Fruit fly (Drosophila melanogaster) whole organism, embryonic: ENCODE results near the gene CG12224.
A peak's percentile ranks its signal among the peaks of the same experiment; 100 is the strongest.

Experiments used
- ATbp ChIP-seq: fragments of 200-800 bp; sonication (Bioruptor generic); optimal IDR thresholded peaks from 2 replicates; lab custom pipeline; 2017; ENCODE audit warnings: missing biosample characterization, mild to moderate bottlenecking, missing genetic modification characterization, missing genetic modification reagents
- Aef1 ChIP-seq: fragments of 200-800 bp; sonication (Bioruptor generic); IDR thresholded peaks from 3 replicates; pipeline ENCODE4 v1.3.6; 2022; ENCODE audit warnings: missing biosample characterization, missing genetic modification characterization
- Atf6 ChIP-seq: fragments of 200-800 bp; sonication (Bioruptor generic); IDR thresholded peaks from 2 replicates; pipeline ENCODE4 v1.3.6; 2022; ENCODE audit warnings: missing biosample characterization, missing genetic modification characterization
- CG10366 ChIP-seq: fragments of 200-800 bp; sonication (Bioruptor generic); IDR thresholded peaks from 2 replicates; pipeline ENCODE4 v1.3.6; 2022; ENCODE audit warnings: missing biosample characterization, missing genetic modification characterization
- CG10462 ChIP-seq: fragments of 200-800 bp; sonication (Bioruptor generic); optimal IDR thresholded peaks from 2 replicates; lab custom pipeline; 2016; ENCODE audit warnings: missing biosample characterization, missing genetic modification characterization
- CG11456 ChIP-seq: fragments of 200-800 bp; sonication (Bioruptor generic); IDR thresholded peaks from 3 replicates; pipeline ENCODE4 v1.3.6; 2022; ENCODE audit warnings: missing biosample characterization, missing genetic modification characterization
- CG12942 ChIP-seq: fragments of 200-800 bp; sonication (Bioruptor generic); optimal IDR thresholded peaks from 3 replicates; lab custom pipeline; 2016; ENCODE audit warnings: missing biosample characterization, missing genetic modification characterization
- CG14710 ChIP-seq: fragments of 200-800 bp; sonication (Bioruptor generic); optimal IDR thresholded peaks from 3 replicates; lab custom pipeline; 2019; ENCODE audit warnings: missing biosample characterization, mild to moderate bottlenecking, missing genetic modification characterization, moderate library complexity
- CG15011 ChIP-seq: fragments of 200-800 bp; sonication (Bioruptor generic); optimal IDR thresholded peaks from 3 replicates; lab custom pipeline; 2018; ENCODE audit warnings: missing biosample characterization, mild to moderate bottlenecking, missing genetic modification characterization
- CG15073 ChIP-seq: fragments of 200-800 bp; sonication (Bioruptor generic); optimal IDR thresholded peaks from 2 replicates; lab custom pipeline; 2016; ENCODE audit warnings: missing biosample characterization, missing genetic modification characterization
- CG15514 ChIP-seq: fragments of 200-800 bp; sonication (Bioruptor generic); optimal IDR thresholded peaks from 3 replicates; lab custom pipeline; 2017; ENCODE audit warnings: missing biosample characterization, missing genetic modification characterization, mild to moderate bottlenecking, moderate library complexity, missing genetic modification reagents
- CG16815 ChIP-seq: fragments of 200-800 bp; sonication (Bioruptor generic); optimal IDR thresholded peaks from 3 replicates; lab custom pipeline; 2017; ENCODE audit warnings: missing biosample characterization, mild to moderate bottlenecking, missing genetic modification characterization
- CG17186 ChIP-seq: fragments of 200-800 bp; sonication (Bioruptor generic); optimal IDR thresholded peaks from 3 replicates; lab custom pipeline; 2017; ENCODE audit warnings: missing biosample characterization, missing genetic modification reagents, missing genetic modification characterization
- CG17361 ChIP-seq: fragments of 200-800 bp; sonication (Bioruptor generic); IDR thresholded peaks from 3 replicates; pipeline ENCODE4 v1.3.6; 2022; ENCODE audit warnings: missing biosample characterization, missing genetic modification characterization
- CG2120 ChIP-seq: fragments of 200-800 bp; sonication (Bioruptor generic); optimal IDR thresholded peaks from 3 replicates; lab custom pipeline; 2016; ENCODE audit warnings: missing biosample characterization, missing genetic modification characterization
- CG31441 ChIP-seq: fragments of 200-800 bp; sonication (Bioruptor generic); IDR thresholded peaks from 2 replicates; pipeline ENCODE4 v1.3.6; 2022; ENCODE audit warnings: missing biosample characterization, missing genetic modification characterization
- CG3281 ChIP-seq: fragments of 200-800 bp; sonication (Bioruptor generic); optimal IDR thresholded peaks from 3 replicates; lab custom pipeline; 2017; ENCODE audit warnings: missing biosample characterization, mild to moderate bottlenecking, missing genetic modification characterization
- CG34422 ChIP-seq: fragments of 200-800 bp; sonication (Bioruptor generic); IDR thresholded peaks from 3 replicates; pipeline ENCODE4 v1.3.6; 2022; ENCODE audit warnings: missing biosample characterization, missing genetic modification characterization
- CG3847 ChIP-seq: fragments of 200-800 bp; sonication (Bioruptor generic); IDR thresholded peaks from 2 replicates; pipeline ENCODE4 v1.3.6; 2022; ENCODE audit warnings: missing biosample characterization, missing genetic modification characterization
- CG4820 ChIP-seq: fragments of 200-800 bp; sonication (Bioruptor generic); optimal IDR thresholded peaks from 3 replicates; lab custom pipeline; 2016; ENCODE audit warnings: missing biosample characterization, missing genetic modification characterization
- CG4854 ChIP-seq: fragments of 200-800 bp; sonication (Bioruptor generic); optimal IDR thresholded peaks from 2 replicates; lab custom pipeline; 2016; ENCODE audit warnings: missing biosample characterization, missing genetic modification characterization, inconsistent platforms
- CG5245 ChIP-seq: fragments of 200-800 bp; sonication (Bioruptor generic); optimal IDR thresholded peaks from 3 replicates; lab custom pipeline; 2016; ENCODE audit warnings: missing biosample characterization, missing genetic modification characterization
- CG7372 ChIP-seq: fragments of 200-800 bp; sonication (Bioruptor generic); IDR thresholded peaks from 2 replicates; pipeline ENCODE4 v1.3.6; 2022; ENCODE audit warnings: missing biosample characterization, missing genetic modification characterization
- CG7786 ChIP-seq: fragments of 200-800 bp; sonication (Bioruptor generic); optimal IDR thresholded peaks from 2 replicates; lab custom pipeline; 2016; ENCODE audit warnings: missing biosample characterization, missing genetic modification characterization
- CG7839 ChIP-seq: fragments of 200-800 bp; sonication (Bioruptor generic); optimal IDR thresholded peaks from 3 replicates; lab custom pipeline; 2018; ENCODE audit warnings: missing biosample characterization, mild to moderate bottlenecking, missing genetic modification characterization, moderate library complexity
- CG8089 ChIP-seq: fragments of 200-800 bp; sonication (Bioruptor generic); optimal IDR thresholded peaks from 3 replicates; lab custom pipeline; 2016; ENCODE audit warnings: missing biosample characterization, missing genetic modification characterization
- CTCF ChIP-seq: fragments of 200-800 bp; sonication (Bioruptor generic); optimal IDR thresholded peaks from 2 replicates; lab custom pipeline; 2017; ENCODE audit warnings: missing biosample characterization, mild to moderate bottlenecking, missing genetic modification characterization, moderate library complexity
- Dfd ChIP-seq, 2 experiments: fragments of >200 bp; optimal IDR thresholded peaks; 2 replicates each; lab custom pipeline; 2017; ENCODE audit warnings: missing biosample characterization in 2 of 2, missing genetic modification characterization in 2 of 2
- E2f1 ChIP-seq: fragments of 200-800 bp; sonication (Bioruptor generic); IDR thresholded peaks from 2 replicates; pipeline ENCODE4 v1.3.6; 2022; ENCODE audit warnings: missing biosample characterization, missing genetic modification characterization
- Gsc ChIP-seq: fragments of 200-800 bp; sonication (Bioruptor generic); IDR thresholded peaks from 2 replicates; pipeline ENCODE4 v1.3.6; 2022; ENCODE audit warnings: missing biosample characterization, missing genetic modification characterization
- H15 ChIP-seq: fragments of 200-800 bp; sonication (Bioruptor generic); IDR thresholded peaks from 3 replicates; pipeline ENCODE4 v1.3.6; 2022; ENCODE audit warnings: missing biosample characterization, missing genetic modification characterization
- Hsf ChIP-seq: fragments of 200-800 bp; sonication (Bioruptor generic); optimal IDR thresholded peaks from 3 replicates; lab custom pipeline; 2016; ENCODE audit warnings: missing biosample characterization, missing genetic modification characterization
- MESR4 ChIP-seq: fragments of 200-800 bp; sonication (Bioruptor generic); optimal IDR thresholded peaks from 2 replicates; lab custom pipeline; 2018; ENCODE audit warnings: missing biosample characterization, mild to moderate bottlenecking, missing genetic modification characterization, moderate library complexity
- Mrtf ChIP-seq: fragments of 200-800 bp; sonication (Bioruptor generic); IDR thresholded peaks from 3 replicates; pipeline ENCODE4 v1.3.6; 2022; ENCODE audit warnings: missing biosample characterization, missing genetic modification characterization
- Myb ChIP-seq: fragments of 200-800 bp; sonication (Bioruptor generic); optimal IDR thresholded peaks from 2 replicates; lab custom pipeline; 2016; ENCODE audit warnings: missing biosample characterization, missing genetic modification characterization
- Six4 ChIP-seq: fragments of 200-800 bp; sonication (Bioruptor generic); optimal IDR thresholded peaks from 2 replicates; lab custom pipeline; 2016; ENCODE audit warnings: missing biosample characterization, missing genetic modification characterization
- Sry-β ChIP-seq: fragments of 200-800 bp; sonication (Bioruptor generic); optimal IDR thresholded peaks from 2 replicates; lab custom pipeline; 2018; ENCODE audit warnings: missing biosample characterization, mild to moderate bottlenecking, missing genetic modification characterization, moderate library complexity
- TFAM ChIP-seq: fragments of 200-800 bp; sonication (Bioruptor generic); optimal IDR thresholded peaks from 2 replicates; lab custom pipeline; 2017; ENCODE audit warnings: missing biosample characterization, missing genetic modification characterization, inconsistent platforms
- bowl ChIP-seq: fragments of 200-800 bp; sonication (Bioruptor generic); IDR thresholded peaks from 2 replicates; pipeline ENCODE4 v1.3.6; 2022; ENCODE audit warnings: missing biosample characterization, missing genetic modification characterization
- crol ChIP-seq: fragments of 200-800 bp; sonication (Bioruptor generic); IDR thresholded peaks from 2 replicates; pipeline ENCODE4 v1.3.6; 2022; ENCODE audit warnings: missing biosample characterization, missing genetic modification characterization
- fu2 ChIP-seq: fragments of 200-800 bp; sonication (Bioruptor generic); optimal IDR thresholded peaks from 2 replicates; lab custom pipeline; 2016; ENCODE audit warnings: missing biosample characterization, missing genetic modification characterization
- gce ChIP-seq: fragments of 200-800 bp; sonication (Bioruptor generic); IDR thresholded peaks from 3 replicates; pipeline ENCODE4 v1.3.6; 2022; ENCODE audit warnings: missing biosample characterization, missing genetic modification characterization
- gt ChIP-seq: fragments of 200-800 bp; sonication (Bioruptor generic); IDR thresholded peaks from 2 replicates; pipeline ENCODE4 v1.3.6; 2022; ENCODE audit warnings: missing biosample characterization, missing genetic modification characterization
- hbn ChIP-seq: fragments of 200-800 bp; sonication (Bioruptor generic); IDR thresholded peaks from 2 replicates; pipeline ENCODE4 v1.3.6; 2022; ENCODE audit warnings: missing biosample characterization, missing genetic modification characterization; ENCODE audit not compliant: partially characterized antibody
- klu ChIP-seq: fragments of 200-800 bp; sonication (Bioruptor generic); IDR thresholded peaks from 2 replicates; pipeline ENCODE4 v1.3.6; 2022; ENCODE audit warnings: missing biosample characterization, missing genetic modification characterization
- lbe ChIP-seq: fragments of 200-800 bp; sonication (Bioruptor generic); optimal IDR thresholded peaks from 2 replicates; lab custom pipeline; 2016; ENCODE audit warnings: missing biosample characterization, mild to moderate bottlenecking, missing genetic modification characterization
- mirr ChIP-seq: fragments of 200-800 bp; sonication (Bioruptor generic); optimal IDR thresholded peaks from 3 replicates; lab custom pipeline; 2018; ENCODE audit warnings: missing biosample characterization, mild to moderate bottlenecking, missing genetic modification characterization
- org-1 ChIP-seq: fragments of 200-800 bp; sonication (Bioruptor generic); optimal IDR thresholded peaks from 2 replicates; lab custom pipeline; 2017; ENCODE audit warnings: missing biosample characterization, missing genetic modification characterization
- sens ChIP-seq: fragments of 200-800 bp; sonication (Bioruptor generic); peaks from one replicate; lab custom pipeline; 2016; ENCODE audit warnings: missing biosample characterization, missing genetic modification characterization
- tgo ChIP-seq: fragments of 200-800 bp; sonication (Bioruptor generic); IDR thresholded peaks from 3 replicates; pipeline ENCODE4 v1.3.6; 2022; ENCODE audit warnings: missing biosample characterization, missing genetic modification characterization
- unpg ChIP-seq: fragments of 200-800 bp; sonication (Bioruptor generic); optimal IDR thresholded peaks from 3 replicates; lab custom pipeline; 2018; ENCODE audit warnings: missing biosample characterization, mild to moderate bottlenecking, missing genetic modification characterization, moderate library complexity
- zf30C ChIP-seq: fragments of 200-800 bp; sonication (Bioruptor generic); optimal IDR thresholded peaks from 3 replicates; lab custom pipeline; 2018; ENCODE audit warnings: missing biosample characterization, mild to moderate bottlenecking, missing genetic modification characterization

Gene CG12224

DNA sequence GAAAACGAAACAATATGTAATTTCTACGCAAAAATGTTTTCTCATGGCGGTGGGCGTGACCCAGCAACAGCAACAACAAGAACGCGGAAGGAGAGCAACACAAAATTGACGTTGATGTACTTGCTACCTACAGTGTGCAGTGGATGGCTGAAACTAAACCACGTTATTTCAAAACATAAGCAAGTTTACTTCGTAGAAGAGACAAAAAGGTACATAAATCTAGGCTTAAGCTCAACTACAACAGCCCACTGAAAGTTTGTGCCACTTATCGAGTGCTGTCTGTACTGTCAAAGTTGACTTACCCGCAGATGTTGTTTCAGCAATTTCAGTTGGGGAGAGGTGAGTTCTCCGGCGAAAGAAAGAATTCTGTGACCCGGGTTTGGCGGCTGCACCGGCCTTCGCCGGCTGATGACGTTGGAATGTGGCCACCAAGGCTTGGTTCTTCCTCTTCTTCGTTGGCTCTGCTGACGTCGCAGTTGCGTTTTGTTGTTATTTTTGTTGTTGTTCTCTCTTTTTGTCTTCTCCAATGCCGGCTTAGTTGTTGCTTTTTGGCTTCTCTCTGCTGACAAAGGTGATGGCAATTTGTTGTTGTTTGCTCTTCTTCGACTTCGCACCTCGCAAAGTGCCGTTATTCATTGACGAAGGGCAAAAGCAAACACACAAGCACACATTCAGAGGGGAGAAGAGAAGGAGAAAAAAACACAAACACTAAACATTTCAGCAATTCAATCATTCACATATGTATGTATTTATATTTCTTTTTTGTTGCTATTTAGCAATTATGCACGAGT lies 34.6 kb downstream of the CG12224 start (continued):
- TF ChIP-seq Atf6 (GFP tag; lab: Robert Waterston, UW), result no peak
- TF ChIP-seq CG7372 (GFP tag; lab: Robert Waterston, UW), result no peak
- TF ChIP-seq MESR4 (GFP tag; lab: Kevin White, UChicago), result no peak
- TF ChIP-seq Aef1, result peak; percentile 33; the same call in 2 of the 3 replicates
- peak; percentile 26 for TF ChIP-seq org-1 (GFP tag; lab: Kevin White, UChicago)
- TF ChIP-seq klu (GFP tag; lab: Robert Waterston, UW), result no peak
- TF ChIP-seq CG4854 (GFP tag; lab: Kevin White, UChicago), result no peak
- no peak for TF ChIP-seq CG2120 (GFP tag; lab: Kevin White, UChicago)
- 0 out of 3 replicates have a peak, but pooled peaks have one; percentile 46 for TF ChIP-seq CG11456
- no peak for TF ChIP-seq CG12942 (GFP tag; lab: Kevin White, UChicago)
- TF ChIP-seq CG3281 (GFP tag; lab: Kevin White, UChicago), result peak; percentile 38
- no peak for TF ChIP-seq Dfd (GFP tag; optimal IDR thresholded peaks at IDR 0.05; lab: Kevin White, UChicago)
- peak; percentile 57 for TF ChIP-seq sens (GFP tag; lab: Kevin White, UChicago)
- peak; percentile 6 for TF ChIP-seq Hsf
- 0 out of 3 replicates have a peak, but pooled peaks have one; percentile 15 for TF ChIP-seq tgo
- no peak for TF ChIP-seq CTCF (GFP tag; lab: Kevin White, UChicago)
- no peak for TF ChIP-seq CG5245
- TF ChIP-seq unpg (GFP tag; lab: Kevin White, UChicago), result peak; percentile 27
- no peak; the same call in 1 of the 2 replicates for TF ChIP-seq CG10366 (GFP tag; lab: Robert Waterston, UW)
- no peak for TF ChIP-seq CG15073
- TF ChIP-seq CG7839 (tag; lab: Kevin White, UChicago), result peak; percentile 34
- TF ChIP-seq Gsc (GFP tag; lab: Robert Waterston, UW), result no peak
- TF ChIP-seq CG7786 (GFP tag; lab: Kevin White, UChicago), result peak; percentile 15
- TF ChIP-seq gt, result no peak
- no peak for TF ChIP-seq mirr (GFP tag; lab: Kevin White, UChicago)
- TF ChIP-seq CG16815, result no peak
- peak; percentile 43 for TF ChIP-seq crol (GFP tag; lab: Robert Waterston, UW)
- no peak for TF ChIP-seq fu2 (GFP tag; lab: Kevin White, UChicago)
- no peak for TF ChIP-seq zf30C
- TF ChIP-seq Sry-β (GFP tag; lab: Kevin White, UChicago), result no peak
- no peak for TF ChIP-seq CG15514 (GFP tag; lab: Kevin White, UChicago)
- TF ChIP-seq Six4, result no peak
- no peak for TF ChIP-seq gce
- no peak for TF ChIP-seq CG10462
- no peak for TF ChIP-seq Myb
- TF ChIP-seq lbe (GFP tag; lab: Kevin White, UChicago), result no peak
- no peak for TF ChIP-seq bowl
- no peak for TF ChIP-seq CG17361 (GFP tag; lab: Robert Waterston, UW)
- peak; percentile 42; the same call in 1 of the 2 replicates for TF ChIP-seq E2f1 (GFP tag; lab: Robert Waterston, UW)
- 0 out of 3 replicates have a peak, but pooled peaks have one; percentile 33 for TF ChIP-seq Mrtf (GFP tag; lab: Robert Waterston, UW)
- TF ChIP-seq H15, result no peak
- no peak for TF ChIP-seq hbn (GFP tag; lab: Robert Waterston, UW)
- no peak for TF ChIP-seq CG31441 (GFP tag; lab: Robert Waterston, UW)
- TF ChIP-seq CG3847 (GFP tag; lab: Robert Waterston, UW), result no peak
- no peak for TF ChIP-seq CG4820 (GFP tag; lab: Kevin White, UChicago)
- TF ChIP-seq CG8089 (GFP tag; lab: Kevin White, UChicago), result no peak
- no peak for TF ChIP-seq CG15011 (GFP tag; lab: Kevin White, UChicago)
- peak; percentile 8; the same call in 1 of the 3 replicates for TF ChIP-seq CG34422 (GFP tag; lab: Robert Waterston, UW)
- no peak for TF ChIP-seq ATbp
- TF ChIP-seq CG14710 (tag; lab: Kevin White, UChicago), result no peak
- TF ChIP-seq CG17186, result no peak
- no peak for TF ChIP-seq TFAM (GFP tag; lab: Kevin White, UChicago)
